Worm (Caenorhabditis elegans) whole organism, L3 larva: ENCODE data around the gene F16F9.1.
"Not testable (repeated sequence)": the region's sequence is repeated elsewhere in the genome, so short reads cannot be mapped to it uniquely, and the experiment has no call there.

Source experiments
- R02D3.7 ChIP-seq: fragments of 150-350 bp; optimal IDR thresholded peaks from 2 replicates; lab custom pipeline; 2014; ENCODE audit warnings: missing biosample characterization, missing genetic modification characterization
- ama-1 ChIP-seq: fragments of 150-350 bp; optimal IDR thresholded peaks from 2 replicates; lab custom pipeline; 2018
- ceh-16 ChIP-seq: sonication (generic microtip); optimal IDR thresholded peaks from 2 replicates; lab custom pipeline; 2017; ENCODE audit warnings: missing biosample characterization, missing genetic modification characterization
- ceh-9 ChIP-seq: sonication (generic microtip); optimal IDR thresholded peaks from 2 replicates; lab custom pipeline; 2018; ENCODE audit warnings: missing biosample characterization, missing genetic modification characterization
- daf-12 ChIP-seq: fragments of 150-350 bp; optimal IDR thresholded peaks from 2 replicates; lab custom pipeline; 2014; ENCODE audit warnings: missing biosample characterization, missing genetic modification reagents, missing genetic modification characterization
- egl-27 ChIP-seq: sonication (generic microtip); optimal IDR thresholded peaks from 4 replicates; lab custom pipeline; 2017; ENCODE audit warnings: missing biosample characterization, missing genetic modification reagents, missing genetic modification characterization
- egl-5 ChIP-seq: fragments of 150-350 bp; optimal IDR thresholded peaks from 2 replicates; lab custom pipeline; 2017; ENCODE audit warnings: missing biosample characterization, missing genetic modification reagents, missing genetic modification characterization, inconsistent platforms
- elt-1 ChIP-seq: fragments of 150-350 bp; optimal IDR thresholded peaks from 2 replicates; lab custom pipeline; 2014; ENCODE audit warnings: missing biosample characterization, missing genetic modification characterization
- elt-2 ChIP-seq: sonication (generic microtip); optimal IDR thresholded peaks from 2 replicates; lab custom pipeline; 2016; ENCODE audit warnings: missing genetic modification reagents, mild to moderate bottlenecking, missing genetic modification characterization, missing compliant biosample characterization
- fkh-10 ChIP-seq: sonication (generic microtip); optimal IDR thresholded peaks from 2 replicates; lab custom pipeline; 2017; ENCODE audit warnings: missing biosample characterization, missing genetic modification reagents, missing genetic modification characterization
- fos-1 ChIP-seq: fragments of 150-350 bp; optimal IDR thresholded peaks from 2 replicates; lab custom pipeline; 2014; ENCODE audit warnings: missing biosample characterization, missing genetic modification characterization
- jun-1 ChIP-seq: fragments of 150-350 bp; optimal IDR thresholded peaks from 2 replicates; lab custom pipeline; 2014; ENCODE audit warnings: missing biosample characterization, missing genetic modification reagents, missing genetic modification characterization
- lin-15B ChIP-seq: fragments of 150-350 bp; optimal IDR thresholded peaks from 2 replicates; lab custom pipeline; 2014; ENCODE audit warnings: missing biosample characterization, missing genetic modification characterization
- mdl-1 ChIP-seq: fragments of 150-350 bp; optimal IDR thresholded peaks from 2 replicates; lab custom pipeline; 2014; ENCODE audit warnings: missing biosample characterization, missing genetic modification characterization
- nfya-1 ChIP-seq: sonication (generic microtip); optimal IDR thresholded peaks from 2 replicates; lab custom pipeline; 2017; ENCODE audit warnings: missing genetic modification characterization, mild to moderate bottlenecking, missing compliant biosample characterization, antibody characterized with exemption, moderate library complexity; ENCODE audit not compliant: insufficient read depth
- nhr-11 ChIP-seq: fragments of 150-350 bp; optimal IDR thresholded peaks from 2 replicates; lab custom pipeline; 2014; ENCODE audit warnings: missing biosample characterization, missing genetic modification characterization
- nhr-12 ChIP-seq: fragments of 150-350 bp; optimal IDR thresholded peaks from 2 replicates; lab custom pipeline; 2014; ENCODE audit warnings: missing biosample characterization, missing genetic modification characterization
- nhr-23 ChIP-seq: fragments of 150-350 bp; optimal IDR thresholded peaks from 2 replicates; lab custom pipeline; 2014; ENCODE audit warnings: missing biosample characterization, missing genetic modification reagents, missing genetic modification characterization
- nhr-237 ChIP-seq: fragments of 150-350 bp; optimal IDR thresholded peaks from 2 replicates; lab custom pipeline; 2014; ENCODE audit warnings: missing biosample characterization, missing genetic modification characterization
- nhr-25 ChIP-seq: sonication (generic microtip); optimal IDR thresholded peaks from 2 replicates; lab custom pipeline; 2017; ENCODE audit warnings: missing biosample characterization, missing genetic modification characterization
- nhr-43 ChIP-seq: sonication (generic microtip); optimal IDR thresholded peaks from 2 replicates; lab custom pipeline; 2016; ENCODE audit warnings: mild to moderate bottlenecking, missing genetic modification characterization, missing compliant biosample characterization; ENCODE audit not compliant: poor library complexity, severe bottlenecking
- nhr-67 ChIP-seq: fragments of 150-350 bp; optimal IDR thresholded peaks from 2 replicates; lab custom pipeline; 2014; ENCODE audit warnings: missing biosample characterization, missing genetic modification characterization
- nhr-76 ChIP-seq: fragments of 150-350 bp; sonication (generic microtip); optimal IDR thresholded peaks from 5 replicates; lab custom pipeline; 2014; ENCODE audit warnings: missing biosample characterization, missing genetic modification characterization
- nhr-77 ChIP-seq: fragments of 150-350 bp; optimal IDR thresholded peaks from 2 replicates; lab custom pipeline; 2014; ENCODE audit warnings: missing biosample characterization, missing genetic modification characterization
- pha-4 ChIP-seq: fragments of 150-350 bp; optimal IDR thresholded peaks from 2 replicates; lab custom pipeline; 2014; ENCODE audit warnings: missing biosample characterization, missing genetic modification reagents, missing genetic modification characterization
- sea-2 ChIP-seq: fragments of 150-350 bp; sonication (generic microtip); optimal IDR thresholded peaks from 4 replicates; lab custom pipeline; 2014; ENCODE audit warnings: missing biosample characterization, missing genetic modification reagents, missing genetic modification characterization
- skn-1 ChIP-seq: fragments of 150-350 bp; optimal IDR thresholded peaks from 2 replicates; lab custom pipeline; 2014; ENCODE audit warnings: missing biosample characterization, missing genetic modification characterization
- snpc-4 ChIP-seq: fragments of 150-350 bp; optimal IDR thresholded peaks from 2 replicates; lab custom pipeline; 2014; ENCODE audit warnings: missing biosample characterization, missing genetic modification characterization
- unc-39 ChIP-seq: sonication (generic microtip); optimal IDR thresholded peaks from 4 replicates; lab custom pipeline; 2017; ENCODE audit warnings: missing biosample characterization, missing genetic modification characterization
- unc-62 ChIP-seq: fragments of 150-350 bp; sonication (generic microtip); optimal IDR thresholded peaks from 4 replicates; lab custom pipeline; 2014; ENCODE audit warnings: missing biosample characterization, missing genetic modification reagents, missing genetic modification characterization
- ztf-4 ChIP-seq: fragments of 150-350 bp; optimal IDR thresholded peaks from 2 replicates; lab custom pipeline; 2014; ENCODE audit warnings: missing biosample characterization, missing genetic modification characterization

F16F9.1 gene

DNA sequence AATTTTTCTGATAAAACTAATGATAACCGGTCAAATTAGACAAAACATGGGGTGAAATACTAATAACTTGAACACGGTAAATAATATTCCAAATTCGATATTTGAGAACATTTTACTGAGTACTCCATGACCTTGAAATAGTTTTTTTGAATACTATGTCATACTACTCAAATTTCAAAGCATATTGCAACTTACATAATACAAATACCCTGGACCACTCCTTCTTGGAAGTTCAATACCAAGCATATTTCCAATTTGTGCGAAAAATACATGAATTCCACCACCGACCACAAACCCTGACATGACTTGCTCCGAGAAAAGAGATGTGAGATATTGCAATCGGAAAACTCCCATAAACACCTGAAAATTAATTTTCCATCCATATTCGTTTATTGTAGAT, 39.4 kb upstream of the F16F9.1 start:
- no peak for TF ChIP-seq ztf-4 (tag; lab: Kevin White, UChicago)
- TF ChIP-seq nhr-67 (tag; lab: Kevin White, UChicago) = no peak
- no peak for TF ChIP-seq skn-1 (tag; lab: Kevin White, UChicago)
- TF ChIP-seq sea-2 (GFP tag; lab: Kevin White, UChicago) = no peak
- TF ChIP-seq snpc-4 (tag; lab: Kevin White, UChicago) = no peak
- no peak for TF ChIP-seq nhr-43 (tag; lab: Kevin White, UChicago)
- TF ChIP-seq ceh-9 (tag; lab: Kevin White, UChicago) = no peak
- no peak for TF ChIP-seq nhr-12 (tag; lab: Kevin White, UChicago)
- no peak for TF ChIP-seq elt-1 (tag; lab: Kevin White, UChicago)
- no peak for TF ChIP-seq nhr-25 (tag; lab: Kevin White, UChicago)
- TF ChIP-seq unc-62 = no peak
- TF ChIP-seq unc-39 = no peak
- TF ChIP-seq fos-1 (tag; lab: Kevin White, UChicago) = no peak
- no peak for TF ChIP-seq mdl-1 (tag; lab: Kevin White, UChicago)
- TF ChIP-seq egl-27 = no peak

DNA sequence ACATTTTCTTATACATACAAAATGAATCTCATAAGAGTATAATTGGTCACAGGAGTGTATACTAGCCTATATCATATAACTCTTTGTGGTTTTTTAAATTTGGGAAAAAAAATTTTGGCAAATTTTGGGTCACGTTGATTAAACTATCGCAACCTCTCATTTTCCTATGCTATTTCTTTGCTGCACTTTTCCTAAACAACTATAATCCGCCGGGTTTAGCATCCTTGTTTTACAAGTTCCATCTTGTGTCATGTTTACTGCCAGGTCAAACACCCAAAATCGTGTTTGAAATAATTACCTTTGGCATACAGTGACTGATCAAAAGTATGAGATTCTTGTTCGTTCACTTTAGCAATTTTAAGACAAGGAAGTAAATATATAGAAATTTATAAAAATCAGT, 37.9 kb upstream of the F16F9.1 start, which contains the start of gene sulp-3:
Gene sulp-3, minus strand, starts transcription at position 101 of the 400 bp plus-strand sequence.
- TF ChIP-seq elt-2 (tag; lab: Kevin White, UChicago) (no peak), snpc-4 (tag; lab: Kevin White, UChicago) (no peak), nfya-1 (tag; lab: Kevin White, UChicago) (no peak), pha-4 (no peak), fkh-10 (GFP tag; lab: Kevin White, UChicago) (no peak), nhr-237 (no peak), ceh-9 (tag; lab: Kevin White, UChicago) (no peak), nhr-76 (tag; lab: Kevin White, UChicago) (no peak), nhr-77 (tag; lab: Kevin White, UChicago) (no peak), ama-1 (lab: Kevin White, UChicago) (no peak), nhr-11 (tag; lab: Kevin White, UChicago) (no peak), ceh-16 (tag; lab: Kevin White, UChicago) (no peak)

DNA sequence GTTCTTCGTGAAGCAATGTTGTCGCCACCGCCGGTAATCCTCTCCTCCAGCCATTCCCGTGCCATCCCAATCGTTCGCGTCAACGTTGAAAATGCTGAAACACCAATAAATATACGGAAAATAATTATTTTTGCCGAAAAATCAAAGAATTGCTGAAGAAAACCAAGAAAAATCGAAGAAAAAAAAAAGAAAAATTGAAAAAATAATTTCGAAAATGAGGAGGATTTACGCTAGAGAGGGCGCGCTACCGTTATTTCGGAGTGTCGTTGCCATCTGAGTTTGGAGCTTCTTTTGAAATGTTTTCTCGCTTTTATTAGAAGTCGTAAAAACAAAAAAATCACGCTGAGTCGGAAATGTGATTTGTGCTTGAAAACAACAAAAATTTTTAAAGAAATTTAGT, 35.5 kb upstream of the F16F9.1 start, which contains the start of gene F08F1.9:
Gene F08F1.9, minus strand, starts transcription at position 101 of the 400 bp plus-strand sequence.
- TF ChIP-seq elt-1 (tag; lab: Kevin White, UChicago); ama-1 (lab: Kevin White, UChicago); fkh-10 (GFP tag; lab: Kevin White, UChicago): not testable (repeated sequence)

DNA sequence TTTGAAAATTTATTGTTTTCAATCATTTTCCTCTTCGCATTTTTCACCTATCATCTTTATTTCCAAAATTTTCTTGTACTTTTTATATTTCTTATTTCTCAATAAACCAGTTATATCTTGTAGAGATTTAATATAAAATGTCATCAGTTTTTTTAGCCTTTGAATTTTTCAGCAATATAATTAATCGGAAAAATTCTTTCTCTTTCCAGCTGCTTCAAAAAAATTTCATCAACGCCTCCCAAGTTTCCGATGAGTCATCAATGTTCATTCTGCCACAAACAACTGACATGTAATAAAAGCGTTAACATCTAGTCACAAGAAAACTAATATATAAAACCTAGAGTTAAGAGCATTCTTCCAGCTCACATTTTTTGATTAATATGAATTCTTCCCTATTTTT, 33.1 kb upstream of the F16F9.1 start, which contains the start of gene F08F1.4:
Gene F08F1.4, plus strand, starts transcription at position 301 of the 400 bp plus-strand sequence.
- no peak for TF ChIP-seq nhr-11 (tag; lab: Kevin White, UChicago)

DNA sequence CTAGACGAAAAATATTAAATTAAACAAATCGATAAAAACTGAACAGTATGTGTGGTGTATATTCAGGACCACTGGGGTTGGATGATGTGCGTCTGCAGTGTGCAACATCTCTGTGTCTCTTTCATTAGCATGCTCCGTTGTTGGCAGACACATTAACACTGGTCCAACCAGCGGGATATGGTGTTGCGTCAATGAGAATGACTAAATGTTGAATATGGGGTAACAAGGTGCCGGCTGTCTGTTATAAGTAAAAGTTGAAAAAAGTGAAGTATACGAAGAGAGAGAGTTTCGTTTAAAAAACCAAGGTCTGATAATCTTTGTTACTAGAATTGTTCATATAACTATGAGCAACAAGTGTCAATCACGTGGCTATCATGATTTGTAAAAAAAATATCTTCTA, 29.4 kb upstream of the F16F9.1 start, which contains the start of gene ced-8:
Gene ced-8, minus strand, starts transcription at position 101 of the 400 bp plus-strand sequence.
- TF ChIP-seq nhr-43 (tag; lab: Kevin White, UChicago) (peak; percentile 35), R02D3.7 (tag; lab: Kevin White, UChicago) (no peak), elt-1 (tag; lab: Kevin White, UChicago) (no peak), jun-1 (tag; lab: Kevin White, UChicago) (no peak)

DNA sequence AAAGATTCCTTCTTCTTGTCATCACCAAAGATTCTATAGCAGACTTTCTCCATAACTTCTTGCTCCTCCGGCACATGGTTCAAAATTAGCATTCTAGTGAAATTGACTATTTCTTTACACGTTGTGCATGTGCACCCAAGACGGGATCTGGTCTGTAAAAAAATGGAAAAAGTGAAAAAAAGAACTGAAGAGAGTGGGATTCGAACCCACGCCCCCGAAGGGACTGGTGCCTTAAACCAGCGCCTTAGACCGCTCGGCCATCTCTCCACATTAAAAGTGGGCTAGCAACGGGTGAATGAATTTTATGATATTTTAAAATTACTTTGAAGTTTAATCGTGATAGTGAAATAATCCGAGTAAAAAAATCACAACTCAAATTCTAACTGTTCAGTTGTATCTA, 28.5 kb upstream of the F16F9.1 start:
- TF ChIP-seq nfya-1 (tag; lab: Kevin White, UChicago) (peak; percentile 9), daf-12 (tag; lab: Kevin White, UChicago) (no peak), jun-1 (tag; lab: Kevin White, UChicago) (no peak), nhr-76 (tag; lab: Kevin White, UChicago) (no peak), snpc-4 (tag; lab: Kevin White, UChicago) (no peak)

DNA sequence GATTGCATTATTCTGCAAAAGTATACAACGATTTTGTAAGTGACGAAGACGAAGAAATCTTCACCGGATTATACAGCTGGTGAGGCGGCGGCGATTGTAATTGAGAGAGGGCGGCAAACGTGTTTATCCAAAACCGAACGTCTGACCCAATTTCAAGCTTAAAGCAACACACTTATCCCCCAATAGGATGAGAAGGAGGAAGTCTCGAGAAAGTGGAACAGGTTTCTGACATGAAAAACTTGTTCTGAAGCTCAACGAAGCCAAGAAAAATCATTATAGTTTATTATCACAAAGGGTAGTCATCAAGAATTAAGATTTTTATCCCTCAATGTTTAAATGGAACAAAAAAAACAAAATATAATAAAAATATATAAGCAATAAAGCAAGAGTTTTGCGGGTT, 27.8 kb upstream of the F16F9.1 start, which contains the start of gene spp-13:
Gene spp-13, minus strand, starts transcription at position 143 of the 400 bp plus-strand sequence.
- TF ChIP-seq lin-15B (no peak), fos-1 (tag; lab: Kevin White, UChicago) (no peak), egl-5 (no peak), nhr-23 (tag; lab: Kevin White, UChicago) (peak; percentile 92), nhr-43 (tag; lab: Kevin White, UChicago) (peak; percentile 70)
